Fruit fly (Drosophila melanogaster): Measurements from ENCODE around the gene CG14418.
A peak's percentile ranks its signal among the peaks of the same experiment; 100 is the strongest.

CG14418 gene

dm6 chrX:2919742-2920141 is 36.3 kb upstream of the CG14418 start, which contains the start of gene CG3588 (continued):
- peak; percentile 64 for TF ChIP-seq CG15514 (GFP tag; optimal IDR thresholded peaks at IDR 0.05)
- no peak for TF ChIP-seq nom (GFP tag; optimal IDR thresholded peaks at IDR 0.05)
- no peak for TF ChIP-seq CG6254 (GFP tag; optimal IDR thresholded peaks at IDR 0.05)
- TF ChIP-seq BEAF-32 (GFP tag; optimal IDR thresholded peaks at IDR 0.05): no peak
- TF ChIP-seq pros (GFP tag; optimal IDR thresholded peaks at IDR 0.05): no peak
- peak; percentile 81 for TF ChIP-seq CG15269 (tag; optimal IDR thresholded peaks at IDR 0.05)
- TF ChIP-seq trh (GFP tag; optimal IDR thresholded peaks at IDR 0.05): no peak
- peak; percentile 91 for TF ChIP-seq CG2120 (GFP tag; optimal IDR thresholded peaks at IDR 0.05)
- TF ChIP-seq CG10565 (GFP tag; optimal IDR thresholded peaks at IDR 0.05): no peak
- peak; percentile 76 for TF ChIP-seq CG10366 (GFP tag; IDR thresholded peaks at IDR 0.05)
- TF ChIP-seq CG6175 (GFP tag; IDR thresholded peaks at IDR 0.05): 0 out of 3 replicates have a peak, but pooled peaks have one; percentile 61
- peak; percentile 62 for TF ChIP-seq scrt (GFP tag; optimal IDR thresholded peaks at IDR 0.05)
- peak; percentile 32 for TF ChIP-seq CG14710 (tag; optimal IDR thresholded peaks at IDR 0.05)
- peak; percentile 63 for TF ChIP-seq CG32767 (GFP tag; IDR thresholded peaks at IDR 0.05)
- peak; percentile 82 for TF ChIP-seq Fer3 (tag; optimal IDR thresholded peaks at IDR 0.05)
- TF ChIP-seq peb (GFP tag; IDR thresholded peaks at IDR 0.05): peak; percentile 42; the same call in 1 of the 2 replicates
- TF ChIP-seq CG31441 (GFP tag; IDR thresholded peaks at IDR 0.05): peak; percentile 56
- TF ChIP-seq CG2199 (GFP tag; IDR thresholded peaks at IDR 0.05): no peak
- peak; percentile 59 for TF ChIP-seq CG10654 (GFP tag; optimal IDR thresholded peaks at IDR 0.05)
- TF ChIP-seq CG9817 (tag; optimal IDR thresholded peaks at IDR 0.05): peak; percentile 75
- peak; percentile 77 for TF ChIP-seq Hsf (GFP tag; optimal IDR thresholded peaks at IDR 0.05)
- TF ChIP-seq sob (GFP tag; IDR thresholded peaks at IDR 0.05): peak; percentile 79
- TF ChIP-seq CG7372 (GFP tag; IDR thresholded peaks at IDR 0.05): peak; percentile 82
- TF ChIP-seq Atf-2 (GFP tag; optimal IDR thresholded peaks at IDR 0.05): peak; percentile 61
- no peak for TF ChIP-seq sc (optimal IDR thresholded peaks at IDR 0.05)
- no peak for TF ChIP-seq sc (GFP tag; optimal IDR thresholded peaks at IDR 0.05)
- peak; percentile 45 for TF ChIP-seq CG9727 (GFP tag; optimal IDR thresholded peaks at IDR 0.05)
- peak; percentile 70 for TF ChIP-seq wdn (GFP tag; IDR thresholded peaks at IDR 0.05)
- no peak for TF ChIP-seq CTCF (GFP tag; optimal IDR thresholded peaks at IDR 0.05)
- no peak for TF ChIP-seq HLHmδ (GFP tag; optimal IDR thresholded peaks at IDR 0.05)
- peak; percentile 42 for TF ChIP-seq NK7.1 (GFP tag; optimal IDR thresholded peaks at IDR 0.05)
- peak; percentile 85 for TF ChIP-seq lmd (GFP tag; IDR thresholded peaks at IDR 0.05)
- TF ChIP-seq CG4424 (GFP tag; optimal IDR thresholded peaks at IDR 0.05): peak; percentile 60
- TF ChIP-seq CG15011 (GFP tag; optimal IDR thresholded peaks at IDR 0.05): peak; percentile 44
- TF ChIP-seq CG10431 (GFP tag; optimal IDR thresholded peaks at IDR 0.05): no peak
- TF ChIP-seq CG3995 (GFP tag; optimal IDR thresholded peaks at IDR 0.05): peak; percentile 5
- TF ChIP-seq CG34422 (GFP tag; IDR thresholded peaks at IDR 0.05): peak; percentile 45; the same call in 2 of the 3 replicates
- TF ChIP-seq B-H1 (GFP tag; IDR thresholded peaks at IDR 0.05): peak; percentile 57
- TF ChIP-seq sens (GFP tag): no peak
- TF ChIP-seq CG7963 (GFP tag; IDR thresholded peaks at IDR 0.05; ENCODE audit: partially characterized antibody): no peak
- TF ChIP-seq Rfx (GFP tag; IDR thresholded peaks at IDR 0.05): peak; percentile 94
- TF ChIP-seq nmo (GFP tag; optimal IDR thresholded peaks at IDR 0.05): peak; percentile 61
- 0 out of 2 replicates have a peak, but pooled peaks have one; percentile 33 for TF ChIP-seq CG1024 (GFP tag; IDR thresholded peaks at IDR 0.05)
- TF ChIP-seq tio (GFP tag; optimal IDR thresholded peaks at IDR 0.05): peak; percentile 47
- no peak for TF ChIP-seq yki (optimal IDR thresholded peaks at IDR 0.05)
- TF ChIP-seq CG14860 (GFP tag; IDR thresholded peaks at IDR 0.05; ENCODE audit: partially characterized antibody): no peak
- TF ChIP-seq PHDP (tag; optimal IDR thresholded peaks at IDR 0.05): peak; percentile 78
- TF ChIP-seq jigr1 (GFP tag; IDR thresholded peaks at IDR 0.05): no peak
- no peak for TF ChIP-seq mam (GFP tag; optimal IDR thresholded peaks at IDR 0.05)
- no peak for TF ChIP-seq p53 (GFP tag; optimal IDR thresholded peaks at IDR 0.05)
- TF ChIP-seq CG13123 (GFP tag; optimal IDR thresholded peaks at IDR 0.05): peak; percentile 67
- peak; percentile 61 for TF ChIP-seq CG7556 (GFP tag; optimal IDR thresholded peaks at IDR 0.05)
- peak; percentile 84 for TF ChIP-seq CG14441 (GFP tag; IDR thresholded peaks at IDR 0.05)
